Fruit fly (Drosophila melanogaster) whole organism, pupa: ENCODE measurements around the gene CG32533.

Source experiments
- CG10348 ChIP-seq: fragments of 200-800 bp; sonication (Bioruptor generic); IDR thresholded peaks from 2 replicates; pipeline ENCODE4 v1.3.6; 2022; ENCODE audit warnings: missing biosample characterization, missing genetic modification characterization
- CG12605 ChIP-seq: fragments of 200-800 bp; sonication (Bioruptor generic); IDR thresholded peaks from 2 replicates; pipeline ENCODE4 v1.3.6; 2022; ENCODE audit warnings: missing biosample characterization, missing genetic modification characterization
- CG13204 ChIP-seq: fragments of 200-800 bp; sonication (Bioruptor generic); optimal IDR thresholded peaks from 2 replicates; lab custom pipeline; 2018; ENCODE audit warnings: missing biosample characterization, mild to moderate bottlenecking, missing genetic modification characterization, moderate library complexity
- CG14655 ChIP-seq: fragments of 200-800 bp; sonication (Bioruptor generic); optimal IDR thresholded peaks from 3 replicates; lab custom pipeline; 2017; ENCODE audit warnings: mild to moderate bottlenecking, missing biosample characterization, missing genetic modification reagents, missing genetic modification characterization
- CG15710 ChIP-seq: fragments of 200-800 bp; sonication (Bioruptor generic); optimal IDR thresholded peaks from 2 replicates; lab custom pipeline; 2018; ENCODE audit warnings: missing biosample characterization, mild to moderate bottlenecking, missing genetic modification characterization, moderate library complexity
- CG17806 ChIP-seq: fragments of 200-800 bp; sonication (Bioruptor generic); optimal IDR thresholded peaks from 2 replicates; lab custom pipeline; 2018; ENCODE audit warnings: missing biosample characterization, mild to moderate bottlenecking, missing genetic modification characterization, moderate library complexity
- CG32121 ChIP-seq: fragments of 200-800 bp; sonication (Bioruptor generic); IDR thresholded peaks from 2 replicates; pipeline ENCODE4 v1.3.6; 2022; ENCODE audit warnings: missing biosample characterization, missing genetic modification characterization
- CG34367 ChIP-seq: fragments of 200-800 bp; sonication (Bioruptor generic); optimal IDR thresholded peaks from 2 replicates; lab custom pipeline; 2018; ENCODE audit warnings: missing biosample characterization, mild to moderate bottlenecking, missing genetic modification characterization
- CG4496 ChIP-seq: fragments of 200-800 bp; sonication (Bioruptor generic); IDR thresholded peaks from 3 replicates; pipeline ENCODE4 v1.3.6; 2022; ENCODE audit warnings: missing biosample characterization, missing genetic modification characterization
- CG8159 ChIP-seq: fragments of 200-800 bp; sonication (Bioruptor generic); optimal IDR thresholded peaks from 3 replicates; lab custom pipeline; 2018; ENCODE audit warnings: missing biosample characterization, mild to moderate bottlenecking, missing genetic modification characterization, moderate library complexity
- CG8301 ChIP-seq: fragments of 200-800 bp; sonication (Bioruptor generic); optimal IDR thresholded peaks from 2 replicates; lab custom pipeline; 2018; ENCODE audit warnings: missing biosample characterization, mild to moderate bottlenecking, missing genetic modification characterization
- CG9948 ChIP-seq: fragments of 200-800 bp; sonication (Bioruptor generic); optimal IDR thresholded peaks from 2 replicates; lab custom pipeline; 2018; ENCODE audit warnings: missing biosample characterization, mild to moderate bottlenecking, missing genetic modification characterization, moderate library complexity
- D1 ChIP-seq: fragments of 200-800 bp; sonication (Bioruptor generic); optimal IDR thresholded peaks from 2 replicates; lab custom pipeline; 2018; ENCODE audit warnings: missing biosample characterization, mild to moderate bottlenecking, missing genetic modification characterization, moderate library complexity
- EcR ChIP-seq: fragments of 200-800 bp; sonication (Bioruptor generic); optimal IDR thresholded peaks from 3 replicates; lab custom pipeline; 2019; ENCODE audit warnings: missing biosample characterization, missing genetic modification characterization, mild to moderate bottlenecking, moderate library complexity, missing genetic modification reagents
- Ets98B ChIP-seq: fragments of 200-800 bp; sonication (Bioruptor generic); IDR thresholded peaks from 2 replicates; pipeline ENCODE4 v1.3.6; 2022; ENCODE audit warnings: missing biosample characterization, missing genetic modification characterization
- Pif1A ChIP-seq: fragments of 200-800 bp; sonication (Bioruptor generic); optimal IDR thresholded peaks from 3 replicates; lab custom pipeline; 2016; ENCODE audit warnings: missing biosample characterization, missing genetic modification characterization
- Pif1B ChIP-seq: fragments of 200-800 bp; sonication (Bioruptor generic); optimal IDR thresholded peaks from 3 replicates; lab custom pipeline; 2016; ENCODE audit warnings: missing biosample characterization, missing genetic modification characterization
- Snoo ChIP-seq: fragments of 200-800 bp; sonication (Bioruptor generic); optimal IDR thresholded peaks from 3 replicates; lab custom pipeline; 2017; ENCODE audit warnings: missing biosample characterization, mild to moderate bottlenecking, missing genetic modification characterization, inconsistent platforms
- fd96Ca ChIP-seq: fragments of 200-800 bp; sonication (Bioruptor generic); IDR thresholded peaks from 3 replicates; pipeline ENCODE4 v1.3.6; 2022; ENCODE audit warnings: missing biosample characterization, missing genetic modification characterization
- gl ChIP-seq: fragments of 200-800 bp; sonication (Bioruptor generic); optimal IDR thresholded peaks from 2 replicates; lab custom pipeline; 2018; ENCODE audit warnings: missing biosample characterization, mild to moderate bottlenecking, missing genetic modification characterization
- rn ChIP-seq: fragments of 200-800 bp; sonication (Bioruptor generic); IDR thresholded peaks from 2 replicates; pipeline ENCODE4 v1.3.6; 2022; ENCODE audit warnings: missing biosample characterization, missing genetic modification characterization

The CG32533 gene

dm6 chrX:19495611-19496583, 16.7 kb upstream of the CG32533 start:
- TF ChIP-seq CG4496 (peak; percentile 80; the same call in 2 of the 3 replicates), CG12605 (GFP tag; lab: Robert Waterston, UW) (peak; percentile 55), gl (tag; lab: Kevin White, UChicago) (no peak), fd96Ca (GFP tag; lab: Robert Waterston, UW) (peak; percentile 86), CG8301 (peak; percentile 67), rn (GFP tag; lab: Robert Waterston, UW) (0 out of 2 replicates have a peak, but pooled peaks have one; percentile 5), Ets98B (GFP tag; lab: Robert Waterston, UW) (peak; percentile 76), CG15710 (tag; lab: Kevin White, UChicago) (peak; percentile 59), CG14655 (GFP tag; lab: Kevin White, UChicago) (no peak), CG32121 (GFP tag; lab: Robert Waterston, UW) (peak; percentile 58; the same call in 1 of the 2 replicates), CG17806 (peak; percentile 41), CG9948 (tag; lab: Kevin White, UChicago) (peak; percentile 62), Snoo (tag; lab: Kevin White, UChicago) (peak; percentile 60), CG13204 (GFP tag; lab: Kevin White, UChicago) (peak; percentile 16), D1 (tag; lab: Kevin White, UChicago) (no peak), CG34367 (tag; lab: Kevin White, UChicago) (peak; percentile 61), Pif1B (GFP tag; lab: Kevin White, UChicago) (no peak), CG8159 (tag; lab: Kevin White, UChicago) (peak; percentile 68), Pif1A (no peak)

- no peak for TF ChIP-seq CG8159 (tag; lab: Kevin White, UChicago)
- TF ChIP-seq CG32121 (GFP tag; lab: Robert Waterston, UW) = no peak
- no peak for TF ChIP-seq EcR
- TF ChIP-seq CG12605 (GFP tag; lab: Robert Waterston, UW) = no peak
- no peak for TF ChIP-seq rn (GFP tag; lab: Robert Waterston, UW)
- TF ChIP-seq CG34367 (tag; lab: Kevin White, UChicago) = no peak
- TF ChIP-seq CG10348 (GFP tag; lab: Robert Waterston, UW) = no peak
- no peak for TF ChIP-seq CG15710 (tag; lab: Kevin White, UChicago)
Observed at dm6 chrX:19494830-19495610, 15.8 kb upstream of the CG32533 start, which contains the start of the genes ksh, CG14200 and Pfrx. Gene ksh (minus strand): TSS chrX:19494992. Gene CG14200 (plus strand): TSS chrX:19495505. Gene Pfrx (plus strand): TSS chrX:19495505.

dm6 chrX:19494285-19494684, 15.1 kb upstream of the CG32533 start, which contains the start of gene CG12204:
Gene CG12204 (minus strand): TSS chrX:19494401.
- TF ChIP-seq CG4496 (0 out of 3 replicates have a peak, but pooled peaks have one; percentile 14), fd96Ca (GFP tag; lab: Robert Waterston, UW) (no peak)

- no peak for TF ChIP-seq CG8159 (tag; lab: Kevin White, UChicago)
- TF ChIP-seq CG8301 = no peak
- TF ChIP-seq fd96Ca (GFP tag; lab: Robert Waterston, UW) = no peak
- TF ChIP-seq D1 (tag; lab: Kevin White, UChicago) = no peak
- no peak for TF ChIP-seq EcR
- no peak for TF ChIP-seq gl (tag; lab: Kevin White, UChicago)
- no peak for TF ChIP-seq CG10348 (GFP tag; lab: Robert Waterston, UW)
- TF ChIP-seq CG14655 (GFP tag; lab: Kevin White, UChicago) = no peak
- no peak for TF ChIP-seq Ets98B (GFP tag; lab: Robert Waterston, UW)
- no peak for TF ChIP-seq Pif1B (GFP tag; lab: Kevin White, UChicago)
- no peak for TF ChIP-seq CG15710 (tag; lab: Kevin White, UChicago)
- TF ChIP-seq CG12605 (GFP tag; lab: Robert Waterston, UW) = no peak
- TF ChIP-seq CG34367 (tag; lab: Kevin White, UChicago) = no peak
- TF ChIP-seq CG13204 (GFP tag; lab: Kevin White, UChicago) = no peak
- no peak for TF ChIP-seq Pif1A
- no peak for TF ChIP-seq Snoo (tag; lab: Kevin White, UChicago)
- TF ChIP-seq CG9948 (tag; lab: Kevin White, UChicago) = no peak
- no peak for TF ChIP-seq CG32121 (GFP tag; lab: Robert Waterston, UW)
- no peak for TF ChIP-seq CG4496
Observed at dm6 chrX:19491984-19492584, 12.9 kb upstream of the CG32533 start, which contains the start of the genes pcm and ND-18. Gene pcm (minus strand): TSS chrX:19492011. Gene ND-18 (plus strand): TSS chrX:19492421.

- TF ChIP-seq Ets98B (GFP tag; lab: Robert Waterston, UW) = peak; percentile 22; the same call in 1 of the 2 replicates
- TF ChIP-seq CG13204 (GFP tag; lab: Kevin White, UChicago) = no peak
- no peak for TF ChIP-seq Snoo (tag; lab: Kevin White, UChicago)
- 0 out of 3 replicates have a peak, but pooled peaks have one; percentile 43 for TF ChIP-seq fd96Ca (GFP tag; lab: Robert Waterston, UW)
- TF ChIP-seq Pif1A = no peak
- peak; percentile 76 for TF ChIP-seq CG15710 (tag; lab: Kevin White, UChicago)
- TF ChIP-seq Pif1B (GFP tag; lab: Kevin White, UChicago) = no peak
- TF ChIP-seq D1 (tag; lab: Kevin White, UChicago) = no peak
- TF ChIP-seq CG10348 (GFP tag; lab: Robert Waterston, UW) = no peak
- TF ChIP-seq CG12605 (GFP tag; lab: Robert Waterston, UW) = peak; percentile 80
- peak; percentile 71 for TF ChIP-seq CG8159 (tag; lab: Kevin White, UChicago)
- TF ChIP-seq CG17806 = peak; percentile 59
- TF ChIP-seq CG4496 = peak; percentile 65; the same call in 2 of the 3 replicates
- TF ChIP-seq CG9948 (tag; lab: Kevin White, UChicago) = peak; percentile 47
- peak; percentile 29 for TF ChIP-seq EcR
- no peak for TF ChIP-seq rn (GFP tag; lab: Robert Waterston, UW)
- 0 out of 2 replicates have a peak, but pooled peaks have one; percentile 14 for TF ChIP-seq CG32121 (GFP tag; lab: Robert Waterston, UW)
- no peak for TF ChIP-seq CG14655 (GFP tag; lab: Kevin White, UChicago)
- TF ChIP-seq CG8301 = no peak
- peak; percentile 90 for TF ChIP-seq gl (tag; lab: Kevin White, UChicago)
- peak; percentile 73 for TF ChIP-seq CG34367 (tag; lab: Kevin White, UChicago)
Observed at dm6 chrX:19485057-19485456, 5.8 kb upstream of the CG32533 start.
